Fruit fly (Drosophila melanogaster) whole organism, wandering third instar larva: ENCODE data around the gene CG6441.

Source experiments
- Abd-B ChIP-seq: fragments of >200 bp; optimal IDR thresholded peaks from 2 replicates; lab custom pipeline; 2017; ENCODE audit warnings: missing biosample characterization, missing genetic modification characterization
- CG32264 ChIP-seq: fragments of 200-800 bp; sonication (Bioruptor generic); optimal IDR thresholded peaks from 2 replicates; lab custom pipeline; 2016; ENCODE audit warnings: missing biosample characterization, missing genetic modification characterization
- CG9705 ChIP-seq: fragments of 200-800 bp; sonication (Bioruptor generic); optimal IDR thresholded peaks from 2 replicates; lab custom pipeline; 2018; ENCODE audit warnings: missing biosample characterization, mild to moderate bottlenecking, missing genetic modification characterization
- CrebA ChIP-seq: fragments of 200-800 bp; sonication (Bioruptor generic); optimal IDR thresholded peaks from 2 replicates; lab custom pipeline; 2016; ENCODE audit warnings: missing biosample characterization, mild to moderate bottlenecking, missing genetic modification characterization, borderline replicate concordance
- Dfd ChIP-seq: fragments of >200 bp; optimal IDR thresholded peaks from 2 replicates; lab custom pipeline; 2017; ENCODE audit warnings: missing biosample characterization, missing genetic modification characterization
- Dif ChIP-seq: fragments of 200-275, 200-300 bp; sonication (Bioruptor generic); optimal IDR thresholded peaks from 2 replicates; lab custom pipeline; 2018; ENCODE audit warnings: missing biosample characterization, missing genetic modification characterization; ENCODE audit not compliant: partially characterized antibody
- GATAd ChIP-seq: sonication (Bioruptor generic); optimal IDR thresholded peaks from 2 replicates; lab custom pipeline; 2016; ENCODE audit warnings: missing biosample characterization, missing genetic modification characterization
- HLH106 ChIP-seq: fragments of 200-800 bp; optimal IDR thresholded peaks from 3 replicates; lab custom pipeline; 2019; ENCODE audit warnings: missing biosample characterization, mild to moderate bottlenecking, missing genetic modification characterization, moderate library complexity
- Hnf4 ChIP-seq: fragments of 200-800 bp; sonication (Bioruptor generic); optimal IDR thresholded peaks from 2 replicates; lab custom pipeline; 2016; ENCODE audit warnings: missing biosample characterization, mild to moderate bottlenecking, missing genetic modification characterization
- Hr78 ChIP-seq: fragments of >200 bp; optimal IDR thresholded peaks from 2 replicates; lab custom pipeline; 2017; ENCODE audit warnings: missing biosample characterization, missing genetic modification characterization
- Hr83 ChIP-seq: fragments of 200-300 bp; sonication (Bioruptor generic); optimal IDR thresholded peaks from 2 replicates; lab custom pipeline; 2016; ENCODE audit warnings: missing biosample characterization, mild to moderate bottlenecking, missing genetic modification characterization, moderate library complexity; ENCODE audit not compliant: poor library complexity, severe bottlenecking
- Jra ChIP-seq: sonication (Bioruptor generic); optimal IDR thresholded peaks from 2 replicates; lab custom pipeline; 2016; ENCODE audit warnings: missing biosample characterization, missing genetic modification characterization
- Mio ChIP-seq: sonication (Bioruptor generic); optimal IDR thresholded peaks from 2 replicates; lab custom pipeline; 2016; ENCODE audit warnings: missing biosample characterization, missing genetic modification characterization
- Myc ChIP-seq: fragments of >200 bp; optimal IDR thresholded peaks from 2 replicates; lab custom pipeline; 2017
- N ChIP-seq: fragments of >200 bp; optimal IDR thresholded peaks from 2 replicates; lab custom pipeline; 2018; ENCODE audit warnings: missing biosample characterization, missing external identifiers, missing genetic modification characterization
- OdsH ChIP-seq: fragments of 200-800 bp; sonication (Bioruptor generic); optimal IDR thresholded peaks from 2 replicates; lab custom pipeline; 2016; ENCODE audit warnings: missing biosample characterization, mild to moderate bottlenecking, missing genetic modification characterization
- Rel ChIP-seq, 2 experiments: fragments of 200-800 bp; sonication (Bioruptor generic) in 1 of 2; optimal IDR thresholded peaks; 2 replicates in 1 of 2; 3 replicates in 1 of 2; lab custom pipeline; 2016 to 2019; ENCODE audit warnings: mild to moderate bottlenecking in 2 of 2, missing biosample characterization in 2 of 2, missing genetic modification characterization in 2 of 2, moderate library complexity in 1 of 2
- Sp1 ChIP-seq: fragments of 200-800 bp; sonication (Bioruptor generic); optimal IDR thresholded peaks from 3 replicates; lab custom pipeline; 2019; ENCODE audit warnings: missing biosample characterization, mild to moderate bottlenecking, missing genetic modification characterization, moderate library complexity
- Vsx2 ChIP-seq: fragments of 200-300, 225-300 bp; sonication (Bioruptor generic); optimal IDR thresholded peaks from 2 replicates; lab custom pipeline; 2018; ENCODE audit warnings: missing biosample characterization, missing genetic modification characterization; ENCODE audit not compliant: partially characterized antibody
- br ChIP-seq: fragments of 200-800 bp; sonication (Bioruptor generic); optimal IDR thresholded peaks from 2 replicates; lab custom pipeline; 2016; ENCODE audit warnings: missing biosample characterization, missing genetic modification characterization
- brk ChIP-seq: fragments of 200-800 bp; sonication (Bioruptor generic); optimal IDR thresholded peaks from 2 replicates; lab custom pipeline; 2016; ENCODE audit warnings: missing biosample characterization, mild to moderate bottlenecking, missing genetic modification characterization
- dl ChIP-seq, 2 experiments: fragments of 175-275, 200-275 bp in 1 of 2; fragments of 200-275 bp in 1 of 2; sonication (Bioruptor generic); optimal IDR thresholded peaks; lab custom pipeline; 2018; ENCODE audit warnings: mild to moderate bottlenecking in 2 of 2, missing biosample characterization in 2 of 2, missing genetic modification characterization in 2 of 2, moderate library complexity in 2 of 2; ENCODE audit not compliant: partially characterized antibody in 2 of 2, insufficient read depth in 1 of 2
- dmrt93B ChIP-seq: fragments of 200-800 bp; sonication (Bioruptor generic); optimal IDR thresholded peaks from 2 replicates; lab custom pipeline; 2018; ENCODE audit warnings: missing biosample characterization, mild to moderate bottlenecking, missing genetic modification characterization
- dsf ChIP-seq: sonication (Bioruptor generic); optimal IDR thresholded peaks from 2 replicates; lab custom pipeline; 2016; ENCODE audit warnings: missing biosample characterization, missing genetic modification characterization, borderline replicate concordance
- ey ChIP-seq: fragments of 200-800 bp; sonication (Bioruptor generic); optimal IDR thresholded peaks from 2 replicates; lab custom pipeline; 2016; ENCODE audit warnings: missing biosample characterization, missing genetic modification characterization
- foxo ChIP-seq, 2 experiments: fragments of 200-800 bp; sonication (Bioruptor generic); optimal IDR thresholded peaks; 2 replicates in 1 of 2; 3 replicates in 1 of 2; lab custom pipeline; 2016 to 2017; ENCODE audit warnings: missing biosample characterization in 2 of 2, missing genetic modification characterization in 2 of 2
- fru ChIP-seq: fragments of 200-800 bp; sonication (Bioruptor generic); optimal IDR thresholded peaks from 3 replicates; lab custom pipeline; 2016; ENCODE audit warnings: missing biosample characterization, mild to moderate bottlenecking, missing genetic modification characterization
- h ChIP-seq: fragments of 200-800 bp; sonication (Bioruptor generic); optimal IDR thresholded peaks from 3 replicates; lab custom pipeline; 2016; ENCODE audit warnings: missing biosample characterization, mild to moderate bottlenecking, missing genetic modification characterization
- jim ChIP-seq: fragments of 175-275, 200-325 bp; sonication (Bioruptor generic); optimal IDR thresholded peaks from 2 replicates; lab custom pipeline; 2016; ENCODE audit warnings: missing biosample characterization, mild to moderate bottlenecking, missing genetic modification characterization
- lola ChIP-seq: fragments of >200 bp; optimal IDR thresholded peaks from 2 replicates; lab custom pipeline; 2017; ENCODE audit warnings: missing biosample characterization, missing genetic modification characterization
- pan ChIP-seq: fragments of >200 bp; optimal IDR thresholded peaks from 2 replicates; lab custom pipeline; 2017
- psq ChIP-seq: fragments of 200-800 bp; sonication (Bioruptor generic); optimal IDR thresholded peaks from 3 replicates; lab custom pipeline; 2017; ENCODE audit warnings: missing biosample characterization, mild to moderate bottlenecking, missing genetic modification characterization, moderate library complexity
- rgr ChIP-seq: fragments of 200-800 bp; sonication (Bioruptor generic); optimal IDR thresholded peaks from 3 replicates; lab custom pipeline; 2016; ENCODE audit warnings: missing biosample characterization, mild to moderate bottlenecking, missing genetic modification characterization
- sv ChIP-seq: fragments of 200-800 bp; sonication (Bioruptor generic); optimal IDR thresholded peaks from 3 replicates; lab custom pipeline; 2016; ENCODE audit warnings: missing biosample characterization, missing genetic modification characterization
- tai ChIP-seq: sonication (Bioruptor generic); optimal IDR thresholded peaks from 2 replicates; lab custom pipeline; 2016; ENCODE audit warnings: missing biosample characterization, missing genetic modification characterization
- woc ChIP-seq: sonication (Bioruptor generic); optimal IDR thresholded peaks from 2 replicates; lab custom pipeline; 2016; ENCODE audit warnings: missing biosample characterization, mild to moderate bottlenecking, missing genetic modification characterization

Gene CG6441

DNA sequence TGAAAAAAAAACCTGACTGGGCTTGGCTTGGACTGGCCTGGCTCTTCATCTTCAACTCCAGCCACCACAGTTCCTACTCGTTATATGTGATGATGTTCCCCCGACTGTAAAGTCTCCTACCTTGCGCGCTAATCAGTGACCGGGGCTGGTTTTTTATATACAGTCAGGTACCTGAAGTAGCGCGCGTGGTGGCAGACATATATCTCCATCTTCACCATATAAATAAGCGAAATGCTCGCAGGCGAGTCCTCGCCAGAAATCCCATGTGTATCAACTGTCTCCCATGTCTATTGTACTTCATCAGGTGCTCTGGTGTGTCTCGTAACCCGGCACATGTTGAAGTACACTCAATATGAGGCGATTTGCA, 48.8 kb upstream of the CG6441 start:
- TF ChIP-seq N (GFP tag; lab: Kevin White, UChicago): no peak
- peak; percentile 53 for TF ChIP-seq Hr83 (GFP tag; lab: Kevin White, UChicago)
- TF ChIP-seq Rel (GFP tag; optimal IDR thresholded peaks at IDR 0.05; lab: Kevin White, UChicago): no peak
- TF ChIP-seq Rel (tag; optimal IDR thresholded peaks at IDR 0.05; lab: Kevin White, UChicago): no peak
- peak; percentile 3 for TF ChIP-seq Dif (GFP tag; lab: Kevin White, UChicago)

DNA sequence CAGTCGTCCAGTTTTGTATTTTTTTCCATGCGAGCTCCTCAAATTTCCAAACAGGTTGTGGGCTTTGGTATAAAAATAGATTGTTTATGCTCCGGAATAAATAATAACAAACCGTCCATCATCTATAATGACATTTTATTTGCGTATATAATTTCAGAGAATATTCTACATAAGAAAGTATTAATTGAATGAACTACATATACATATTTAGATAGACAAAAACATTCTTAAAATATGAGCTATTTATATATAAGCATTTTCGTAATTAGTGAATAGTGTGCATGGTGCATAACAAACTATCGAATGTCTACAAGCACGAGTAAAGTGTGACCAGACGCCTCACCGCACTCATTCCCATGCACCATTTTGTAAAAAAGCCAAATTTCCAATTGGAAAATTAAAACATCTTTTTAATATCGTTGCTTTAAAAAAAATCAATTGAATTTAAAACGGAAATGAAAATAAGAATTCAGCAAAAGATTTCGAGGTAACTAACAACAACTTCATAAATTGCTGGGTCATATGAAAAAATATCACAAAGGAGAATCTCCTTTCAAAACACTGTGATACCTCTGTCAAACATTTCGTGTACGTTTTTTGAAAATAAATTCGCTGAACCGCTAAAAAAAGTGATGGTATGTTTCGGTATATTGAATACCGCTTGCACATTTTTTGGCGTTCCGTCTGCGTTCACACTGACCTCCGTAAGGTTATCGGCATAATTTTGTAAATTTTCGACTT, 48.0 kb upstream of the CG6441 start, which contains the start of gene muc:
TSS of gene muc (plus strand) at position 541 of the 741 bp plus-strand sequence.
- no peak for TF ChIP-seq Dfd (GFP tag; lab: Kevin White, UChicago)
- peak; percentile 41 for TF ChIP-seq rgr (GFP tag; lab: Kevin White, UChicago)
- TF ChIP-seq Abd-B (GFP tag; lab: Kevin White, UChicago): no peak
- peak in 1 of 2 experiments; percentile 50 for TF ChIP-seq foxo (GFP tag; optimal IDR thresholded peaks at IDR 0.05; lab: Kevin White, UChicago)
- no peak for TF ChIP-seq CrebA (GFP tag; lab: Kevin White, UChicago)
- TF ChIP-seq pan (lab: Kevin White, UChicago): no peak
- TF ChIP-seq N (GFP tag; lab: Kevin White, UChicago): peak; percentile 93
- TF ChIP-seq psq (GFP tag; lab: Kevin White, UChicago): no peak
- peak; percentile 49 for TF ChIP-seq Hr78 (GFP tag; lab: Kevin White, UChicago)
- peak; percentile 16 for TF ChIP-seq CG9705 (GFP tag; lab: Kevin White, UChicago)
- no peak for TF ChIP-seq Vsx2
- TF ChIP-seq h (GFP tag; lab: Kevin White, UChicago): peak; percentile 28
- TF ChIP-seq HLH106 (tag; lab: Kevin White, UChicago): peak; percentile 62
- TF ChIP-seq OdsH (GFP tag; lab: Kevin White, UChicago): peak; percentile 2
- TF ChIP-seq dmrt93B (GFP tag; lab: Kevin White, UChicago): peak; percentile 30
- TF ChIP-seq Myc (lab: Kevin White, UChicago): no peak
- TF ChIP-seq br (GFP tag; lab: Kevin White, UChicago): no peak
- no peak for TF ChIP-seq dl (GFP tag; optimal IDR thresholded peaks at IDR 0.05; lab: Kevin White, UChicago; ENCODE audit: insufficient read depth in 1 of 2, partially characterized antibody in 2 of 2)
- no peak for TF ChIP-seq dsf
- peak; percentile 44 for TF ChIP-seq Hnf4 (GFP tag; lab: Kevin White, UChicago)
- peak; percentile 80 for TF ChIP-seq woc (GFP tag; lab: Kevin White, UChicago)
- peak; percentile 61 for TF ChIP-seq Jra (GFP tag; lab: Kevin White, UChicago)
- no peak for TF ChIP-seq GATAd (GFP tag; lab: Kevin White, UChicago)
- peak; percentile 34 for TF ChIP-seq ey
- no peak for TF ChIP-seq lola
- TF ChIP-seq Dif (GFP tag; lab: Kevin White, UChicago): no peak
- peak; percentile 46 for TF ChIP-seq fru (GFP tag; lab: Kevin White, UChicago)
- TF ChIP-seq tai (GFP tag; lab: Kevin White, UChicago): no peak
- peak; percentile 36 for TF ChIP-seq sv (GFP tag; lab: Kevin White, UChicago)
- TF ChIP-seq jim (GFP tag; lab: Kevin White, UChicago): no peak
- peak; percentile 54 for TF ChIP-seq brk (GFP tag; lab: Kevin White, UChicago)
- TF ChIP-seq CG32264 (GFP tag; lab: Kevin White, UChicago): no peak

dm6 chr2L:7427067-7427785, 47.3 kb upstream of the CG6441 start:
- TF ChIP-seq Sp1 (GFP tag; lab: Kevin White, UChicago) (no peak), fru (GFP tag; lab: Kevin White, UChicago) (no peak), lola (no peak), dsf (no peak), HLH106 (tag; lab: Kevin White, UChicago) (no peak), foxo (GFP tag; optimal IDR thresholded peaks at IDR 0.05; lab: Kevin White, UChicago) (no peak), jim (GFP tag; lab: Kevin White, UChicago) (no peak), ey (no peak), br (GFP tag; lab: Kevin White, UChicago) (no peak), Mio (GFP tag; lab: Kevin White, UChicago) (no peak), GATAd (GFP tag; lab: Kevin White, UChicago) (no peak)
